Fruit fly (Drosophila melanogaster) whole organism, embryonic: ENCODE measurements around the gene schlank.
A peak's percentile ranks its signal among the peaks of the same experiment; 100 is the strongest.

Source experiments
- ATbp ChIP-seq: fragments of 200-800 bp; sonication (Bioruptor generic); optimal IDR thresholded peaks from 2 replicates; lab custom pipeline; 2017; ENCODE audit warnings: missing biosample characterization, mild to moderate bottlenecking, missing genetic modification characterization, missing genetic modification reagents
- B-H2 ChIP-seq: fragments of 200-800 bp; sonication (Bioruptor generic); optimal IDR thresholded peaks from 2 replicates; lab custom pipeline; 2018; ENCODE audit warnings: missing biosample characterization, mild to moderate bottlenecking, missing genetic modification characterization
- CG10431 ChIP-seq: fragments of 200-800 bp; sonication (Bioruptor generic); optimal IDR thresholded peaks from 3 replicates; lab custom pipeline; 2018; ENCODE audit warnings: missing biosample characterization, mild to moderate bottlenecking, missing genetic modification characterization
- CG12659 ChIP-seq: fragments of 200-800 bp; sonication (Bioruptor generic); optimal IDR thresholded peaks from 3 replicates; lab custom pipeline; 2017; ENCODE audit warnings: mild to moderate bottlenecking, missing biosample characterization, missing genetic modification reagents, missing genetic modification characterization
- CG13775 ChIP-seq: fragments of 200-800 bp; sonication (Bioruptor generic); optimal IDR thresholded peaks from 3 replicates; lab custom pipeline; 2017; ENCODE audit warnings: missing biosample characterization, mild to moderate bottlenecking, missing genetic modification characterization
- CG16815 ChIP-seq: fragments of 200-800 bp; sonication (Bioruptor generic); optimal IDR thresholded peaks from 3 replicates; lab custom pipeline; 2017; ENCODE audit warnings: missing biosample characterization, mild to moderate bottlenecking, missing genetic modification characterization
- CG17186 ChIP-seq: fragments of 200-800 bp; sonication (Bioruptor generic); optimal IDR thresholded peaks from 3 replicates; lab custom pipeline; 2017; ENCODE audit warnings: missing biosample characterization, missing genetic modification reagents, missing genetic modification characterization
- CG17385 ChIP-seq: fragments of 200-800 bp; sonication (Bioruptor generic); optimal IDR thresholded peaks from 3 replicates; lab custom pipeline; 2018; ENCODE audit warnings: missing biosample characterization, mild to moderate bottlenecking, missing genetic modification characterization
- CG3281 ChIP-seq: fragments of 200-800 bp; sonication (Bioruptor generic); optimal IDR thresholded peaks from 3 replicates; lab custom pipeline; 2017; ENCODE audit warnings: missing biosample characterization, mild to moderate bottlenecking, missing genetic modification characterization
- CG33213 ChIP-seq: fragments of 200-800 bp; sonication (Bioruptor generic); optimal IDR thresholded peaks from 3 replicates; lab custom pipeline; 2016; ENCODE audit warnings: missing biosample characterization, missing genetic modification characterization
- CG34376 ChIP-seq: fragments of 200-800 bp; sonication (Bioruptor generic); optimal IDR thresholded peaks from 2 replicates; lab custom pipeline; 2018; ENCODE audit warnings: missing biosample characterization, mild to moderate bottlenecking, missing genetic modification characterization
- CG3995 ChIP-seq: fragments of 200-800 bp; sonication (Bioruptor generic); optimal IDR thresholded peaks from 3 replicates; lab custom pipeline; 2016; ENCODE audit warnings: missing biosample characterization, missing genetic modification characterization
- CG5953 ChIP-seq: fragments of 200-800 bp; sonication (Bioruptor generic); IDR thresholded peaks from 2 replicates; pipeline ENCODE4 v1.3.6; 2022; ENCODE audit warnings: missing biosample characterization, missing genetic modification characterization
- CG6791 ChIP-seq: fragments of 200-800 bp; sonication (Bioruptor generic); IDR thresholded peaks from 3 replicates; pipeline ENCODE4 v1.3.6; 2022; ENCODE audit warnings: missing biosample characterization, missing genetic modification characterization; ENCODE audit not compliant: partially characterized antibody
- CG8281 ChIP-seq: fragments of 200-800 bp; sonication (Bioruptor generic); optimal IDR thresholded peaks from 2 replicates; lab custom pipeline; 2018; ENCODE audit warnings: missing biosample characterization, mild to moderate bottlenecking, missing genetic modification characterization, moderate library complexity
- Camta ChIP-seq: fragments of 200-800 bp; sonication (Bioruptor generic); optimal IDR thresholded peaks from 2 replicates; lab custom pipeline; 2016; ENCODE audit warnings: missing biosample characterization, missing genetic modification characterization
- Deaf1 ChIP-seq: fragments of 200-800 bp; optimal IDR thresholded peaks from 3 replicates; lab custom pipeline; 2019; ENCODE audit warnings: missing biosample characterization, mild to moderate bottlenecking, missing genetic modification characterization, moderate library complexity
- HLH54F ChIP-seq: fragments of 200-800 bp; sonication (Bioruptor generic); optimal IDR thresholded peaks from 3 replicates; lab custom pipeline; 2016; ENCODE audit warnings: missing biosample characterization, missing genetic modification characterization
- HmgZ ChIP-seq: fragments of 200-800 bp; sonication (Bioruptor generic); optimal IDR thresholded peaks from 2 replicates; lab custom pipeline; 2018; ENCODE audit warnings: missing biosample characterization, mild to moderate bottlenecking, missing genetic modification characterization
- Hr78 ChIP-seq, 2 experiments: fragments of 200-800 bp in 1 of 2; fragments of >200 bp in 1 of 2; sonication (Bioruptor generic) in 1 of 2; optimal IDR thresholded peaks; 2 replicates each; lab custom pipeline; 2017 to 2019; ENCODE audit warnings: missing biosample characterization in 2 of 2, missing genetic modification characterization in 2 of 2, mild to moderate bottlenecking in 1 of 2, moderate library complexity in 1 of 2
- Mrtf ChIP-seq: fragments of 200-800 bp; sonication (Bioruptor generic); IDR thresholded peaks from 3 replicates; pipeline ENCODE4 v1.3.6; 2022; ENCODE audit warnings: missing biosample characterization, missing genetic modification characterization
- Nf-YB ChIP-seq: fragments of 200-800 bp; sonication (Bioruptor generic); optimal IDR thresholded peaks from 3 replicates; lab custom pipeline; 2019; ENCODE audit warnings: missing biosample characterization, mild to moderate bottlenecking, missing genetic modification characterization, moderate library complexity
- NfI ChIP-seq: fragments of 200-800 bp; sonication (Bioruptor generic); optimal IDR thresholded peaks from 3 replicates; lab custom pipeline; 2018; ENCODE audit warnings: missing biosample characterization, mild to moderate bottlenecking, missing genetic modification characterization, moderate library complexity
- Ptx1 ChIP-seq: fragments of 200-800 bp; sonication (Bioruptor generic); IDR thresholded peaks from 2 replicates; pipeline ENCODE4 v1.3.6; 2022; ENCODE audit warnings: missing biosample characterization, missing genetic modification characterization
- Sin3A ChIP-seq: fragments of >200 bp; optimal IDR thresholded peaks from 2 replicates; lab custom pipeline; 2018
- Spps ChIP-seq: fragments of 200-800 bp; sonication (Bioruptor generic); optimal IDR thresholded peaks from 2 replicates; lab custom pipeline; 2018; ENCODE audit warnings: missing biosample characterization, mild to moderate bottlenecking, missing genetic modification characterization
- Sry-β ChIP-seq: fragments of 200-800 bp; sonication (Bioruptor generic); optimal IDR thresholded peaks from 2 replicates; lab custom pipeline; 2018; ENCODE audit warnings: missing biosample characterization, mild to moderate bottlenecking, missing genetic modification characterization, moderate library complexity
- Stat92E ChIP-seq, 3 experiments: fragments of >200 bp in 2 of 3; fragments of 200-800 bp in 1 of 3; sonication (Bioruptor generic) in 1 of 3; optimal IDR thresholded peaks; 2 replicates each; lab custom pipeline; 2017 to 2019; ENCODE audit warnings: missing biosample characterization in 3 of 3, missing genetic modification characterization in 3 of 3, mild to moderate bottlenecking in 1 of 3, moderate library complexity in 1 of 3
- bcd ChIP-seq: fragments of 200-800 bp; sonication (Bioruptor generic); optimal IDR thresholded peaks from 2 replicates; lab custom pipeline; 2017; ENCODE audit warnings: missing biosample characterization, mild to moderate bottlenecking, missing genetic modification characterization
- bigmax ChIP-seq: fragments of 200-800 bp; sonication (Bioruptor generic); optimal IDR thresholded peaks from 2 replicates; lab custom pipeline; 2018; ENCODE audit warnings: missing biosample characterization, mild to moderate bottlenecking, missing genetic modification characterization
- cas ChIP-seq: fragments of 200-800 bp; sonication (Bioruptor generic); IDR thresholded peaks from 2 replicates; pipeline ENCODE4 v1.3.6; 2022; ENCODE audit warnings: missing biosample characterization, missing genetic modification characterization
- cg ChIP-seq: fragments of 200-800 bp; sonication (Bioruptor generic); optimal IDR thresholded peaks from 3 replicates; lab custom pipeline; 2019; ENCODE audit warnings: missing biosample characterization, mild to moderate bottlenecking, missing genetic modification characterization, moderate library complexity
- chinmo ChIP-seq: fragments of 200-800 bp; sonication (Bioruptor generic); IDR thresholded peaks from 4 replicates; pipeline ENCODE4 v1.3.6; 2022; ENCODE audit warnings: missing biosample characterization, missing genetic modification characterization; ENCODE audit not compliant: partially characterized antibody
- ci ChIP-seq: fragments of 200-800 bp; sonication (Bioruptor generic); IDR thresholded peaks from 3 replicates; pipeline ENCODE4 v1.3.6; 2022; ENCODE audit warnings: missing biosample characterization, missing genetic modification characterization
- cwo ChIP-seq: fragments of 200-800 bp; sonication (Bioruptor generic); optimal IDR thresholded peaks from 3 replicates; lab custom pipeline; 2017; ENCODE audit warnings: missing biosample characterization, missing genetic modification characterization, mild to moderate bottlenecking, moderate library complexity, missing genetic modification reagents
- ems ChIP-seq: fragments of 200-800 bp; sonication (Bioruptor generic); optimal IDR thresholded peaks from 3 replicates; lab custom pipeline; 2016; ENCODE audit warnings: missing biosample characterization, missing genetic modification characterization
- ewg ChIP-seq: fragments of 200-800 bp; sonication (Bioruptor generic); optimal IDR thresholded peaks from 3 replicates; lab custom pipeline; 2017; ENCODE audit warnings: mild to moderate bottlenecking, missing biosample characterization, missing genetic modification reagents, missing genetic modification characterization
- ftz-f1 ChIP-seq: fragments of 200-800 bp; sonication (Bioruptor generic); optimal IDR thresholded peaks from 2 replicates; lab custom pipeline; 2016; ENCODE audit warnings: missing biosample characterization, missing genetic modification characterization
- grau ChIP-seq: fragments of 200-800 bp; optimal IDR thresholded peaks from 3 replicates; lab custom pipeline; 2019; ENCODE audit warnings: missing biosample characterization, mild to moderate bottlenecking, missing genetic modification characterization, moderate library complexity
- hb ChIP-seq: fragments of 200-800 bp; sonication (Bioruptor generic); IDR thresholded peaks from 3 replicates; pipeline ENCODE4 v1.3.6; 2022; ENCODE audit warnings: missing biosample characterization, missing genetic modification characterization; ENCODE audit not compliant: partially characterized antibody
- kay ChIP-seq: fragments of 200-800 bp; sonication (Bioruptor generic); optimal IDR thresholded peaks from 2 replicates; lab custom pipeline; 2016; ENCODE audit warnings: missing biosample characterization, missing genetic modification characterization
- lilli ChIP-seq: fragments of 200-800 bp; sonication (Bioruptor generic); optimal IDR thresholded peaks from 3 replicates; lab custom pipeline; 2016; ENCODE audit warnings: missing biosample characterization, missing genetic modification characterization
- nerfin-2 ChIP-seq: fragments of 200-800 bp; sonication (Bioruptor generic); IDR thresholded peaks from 2 replicates; pipeline ENCODE4 v1.3.6; 2022; ENCODE audit warnings: missing biosample characterization, missing genetic modification characterization; ENCODE audit not compliant: partially characterized antibody
- onecut ChIP-seq: fragments of 200-800 bp; sonication (Bioruptor generic); IDR thresholded peaks from 2 replicates; pipeline ENCODE4 v1.3.6; 2022; ENCODE audit warnings: missing biosample characterization, missing genetic modification characterization
- pho ChIP-seq: fragments of 200-800 bp; sonication (Bioruptor generic); optimal IDR thresholded peaks from 2 replicates; lab custom pipeline; 2016; ENCODE audit warnings: missing biosample characterization, missing genetic modification characterization
- sd ChIP-seq: fragments of 200-800 bp; sonication (Bioruptor generic); optimal IDR thresholded peaks from 3 replicates; lab custom pipeline; 2018; ENCODE audit warnings: missing biosample characterization, mild to moderate bottlenecking, missing genetic modification characterization, moderate library complexity
- sob ChIP-seq: fragments of 200-800 bp; sonication (Bioruptor generic); IDR thresholded peaks from 2 replicates; pipeline ENCODE4 v1.3.6; 2022; ENCODE audit warnings: missing biosample characterization, missing genetic modification characterization
- ssp ChIP-seq: fragments of 200-800 bp; sonication (Bioruptor generic); IDR thresholded peaks from 2 replicates; pipeline ENCODE4 v1.3.6; 2022; ENCODE audit warnings: missing biosample characterization, missing genetic modification characterization
- vvl ChIP-seq: fragments of 200-800 bp; sonication (Bioruptor generic); IDR thresholded peaks from 2 replicates; pipeline ENCODE4 v1.3.6; 2022; ENCODE audit warnings: missing biosample characterization, missing genetic modification characterization
- zfh2 ChIP-seq: fragments of 200-800 bp; sonication (Bioruptor generic); optimal IDR thresholded peaks from 2 replicates; lab custom pipeline; 2016; ENCODE audit warnings: missing biosample characterization, missing genetic modification characterization

Gene schlank

dm6 chrX:6287842-6288241 is 20.8 kb upstream of the schlank start, which contains the start of the genes Top3beta and wuho (continued):
- TF ChIP-seq pho (GFP tag; lab: Kevin White, UChicago): peak; percentile 57
- no peak for TF ChIP-seq CG10431 (GFP tag; lab: Kevin White, UChicago)
- TF ChIP-seq CG16815 (GFP tag; lab: Kevin White, UChicago): no peak
- peak; percentile 29 for TF ChIP-seq kay (GFP tag; lab: Kevin White, UChicago)
- peak; percentile 53 for TF ChIP-seq Sry-β
- TF ChIP-seq cwo (GFP tag; lab: Kevin White, UChicago): no peak
- TF ChIP-seq hb: peak; percentile 62; the same call in 1 of the 3 replicates
- peak; percentile 28 for TF ChIP-seq zfh2 (GFP tag; lab: Kevin White, UChicago)
- peak; percentile 36; the same call in 1 of the 2 replicates for TF ChIP-seq onecut (GFP tag; lab: Robert Waterston, UW)
- TF ChIP-seq cg (GFP tag; lab: Kevin White, UChicago): peak; percentile 80
- TF ChIP-seq CG5953: no peak
- peak; percentile 44 for TF ChIP-seq bigmax (GFP tag; lab: Kevin White, UChicago)
- no peak for TF ChIP-seq CG13775
- no peak for TF ChIP-seq ATbp (GFP tag; lab: Kevin White, UChicago)
- TF ChIP-seq Deaf1 (tag; lab: Kevin White, UChicago): peak; percentile 65
- TF ChIP-seq CG12659 (GFP tag; lab: Kevin White, UChicago): peak; percentile 95
- TF ChIP-seq Spps: peak; percentile 6
- no peak for TF ChIP-seq CG17385 (GFP tag; lab: Kevin White, UChicago)
- TF ChIP-seq sd (tag; lab: Kevin White, UChicago): peak; percentile 93
- peak; percentile 46; the same call in 1 of the 2 replicates for TF ChIP-seq ssp (GFP tag; lab: Robert Waterston, UW)
- TF ChIP-seq Mrtf (GFP tag; lab: Robert Waterston, UW): no peak
- peak; percentile 39 for TF ChIP-seq HLH54F (GFP tag; lab: Kevin White, UChicago)
- peak; percentile 58 for TF ChIP-seq ftz-f1 (GFP tag; lab: Kevin White, UChicago)
- TF ChIP-seq ems (GFP tag; lab: Kevin White, UChicago): peak; percentile 43
- peak; percentile 85 for TF ChIP-seq CG17186 (GFP tag; lab: Kevin White, UChicago)
- no peak for TF ChIP-seq cas (GFP tag; lab: Robert Waterston, UW)
- peak; percentile 40 for TF ChIP-seq grau
- peak; percentile 45 for TF ChIP-seq CG3281 (GFP tag; lab: Kevin White, UChicago)
- TF ChIP-seq ewg: peak; percentile 42
- no peak for TF ChIP-seq CG8281 (tag; lab: Kevin White, UChicago)
- peak; percentile 68 for TF ChIP-seq bcd (GFP tag; lab: Kevin White, UChicago)
- TF ChIP-seq Hr78 (GFP tag; optimal IDR thresholded peaks at IDR 0.05; lab: Kevin White, UChicago): no peak
- TF ChIP-seq CG6791 (GFP tag; lab: Robert Waterston, UW): peak; percentile 79
- peak; percentile 78 for TF ChIP-seq ci (GFP tag; lab: Robert Waterston, UW)
- TF ChIP-seq CG3995 (GFP tag; lab: Kevin White, UChicago): peak; percentile 59
- peak; percentile 85; the same call in 2 of the 4 replicates for TF ChIP-seq chinmo (GFP tag; lab: Robert Waterston, UW)
- TF ChIP-seq CG33213 (GFP tag; lab: Kevin White, UChicago): peak; percentile 81
- peak; percentile 72 for TF ChIP-seq vvl
- TF ChIP-seq NfI: peak; percentile 33
- peak; percentile 21 for TF ChIP-seq Camta
- TF ChIP-seq Ptx1: peak; percentile 34; the same call in 1 of the 2 replicates
- TF ChIP-seq sob (GFP tag; lab: Robert Waterston, UW): peak; percentile 65; the same call in 1 of the 2 replicates
- TF ChIP-seq Nf-YB (GFP tag; lab: Kevin White, UChicago): peak; percentile 54
- TF ChIP-seq lilli (GFP tag; lab: Kevin White, UChicago): peak; percentile 66
- peak; percentile 85 for TF ChIP-seq HmgZ
- peak; percentile 62 for TF ChIP-seq B-H2
- peak; percentile 47 for TF ChIP-seq CG34376 (GFP tag; lab: Kevin White, UChicago)
- TF ChIP-seq Sin3A (lab: Kevin White, UChicago): peak; percentile 66
- TF ChIP-seq Stat92E (GFP tag; optimal IDR thresholded peaks at IDR 0.05; lab: Kevin White, UChicago): peak in 1 of 3 experiments; percentile 73
- peak; percentile 18; the same call in 1 of the 2 replicates for TF ChIP-seq nerfin-2
